Worm (Caenorhabditis elegans) whole organism, mixed stage, embryonic: ENCODE results near the gene C47E8.1.

ENCODE experiments used
- cnd-1 ChIP-seq: fragments of 200-800 bp; sonication (Bioruptor generic); optimal IDR thresholded peaks from 2 replicates; lab custom pipeline; 2018; ENCODE audit warnings: mild to moderate bottlenecking, missing genetic modification characterization, missing compliant biosample characterization
- nhr-237 ChIP-seq: fragments of 150-350 bp; optimal IDR thresholded peaks from 2 replicates; lab custom pipeline; 2014; ENCODE audit warnings: missing biosample characterization, missing genetic modification characterization
- pha-4 ChIP-seq: fragments of 150-350 bp; optimal IDR thresholded peaks from 2 replicates; lab custom pipeline; 2018; ENCODE audit warnings: missing biosample characterization, missing genetic modification reagents, missing genetic modification characterization
- unc-39 ChIP-seq: fragments of 150-350 bp; optimal IDR thresholded peaks from 2 replicates; lab custom pipeline; 2014; ENCODE audit warnings: missing biosample characterization, missing genetic modification characterization

- no peak for TF ChIP-seq pha-4
- TF ChIP-seq unc-39 (tag; lab: Kevin White, UChicago): no peak
- no peak for TF ChIP-seq cnd-1 (tag; lab: Kevin White, UChicago)
- TF ChIP-seq nhr-237 (tag; lab: Kevin White, UChicago): no peak
Observed at ce11 chrV:14711077-14711476, 45.2 kb downstream of the C47E8.1 start, which contains the start of gene ssp-33.
